Worm (Caenorhabditis elegans) whole organism, young adult: ENCODE data around the gene F36A4.4.

Experiments used
- dpff-1 ChIP-seq: sonication (generic microtip); optimal IDR thresholded peaks from 2 replicates; lab custom pipeline; 2017; ENCODE audit warnings: mild to moderate bottlenecking, missing genetic modification characterization, missing compliant biosample characterization
- him-1 ChIP-seq: sonication (generic microtip); optimal IDR thresholded peaks from 2 replicates; lab custom pipeline; 2016; ENCODE audit warnings: missing genotype, missing genetic modification reagents, missing genetic modification characterization, missing compliant biosample characterization
- hsf-1 ChIP-seq: fragments of 200-800 bp; sonication (Bioruptor generic); IDR thresholded peaks from 2 replicates; pipeline ENCODE4 v1.3.6; 2022; ENCODE audit warnings: missing genetic modification reagents, missing genetic modification characterization, missing compliant biosample characterization
- lin-35 ChIP-seq, 3 experiments: fragments of 150-350 bp in 2 of 3; sonication (generic microtip) in 1 of 3; optimal IDR thresholded peaks; 2 replicates each; lab custom pipeline; 2014 to 2018; ENCODE audit warnings: missing biosample characterization in 3 of 3, missing genetic modification characterization in 3 of 3, missing genetic modification reagents in 3 of 3
- mes-4 ChIP-seq: sonication (generic microtip); optimal IDR thresholded peaks from 2 replicates; lab custom pipeline; 2016; ENCODE audit warnings: missing genotype, missing genetic modification characterization, missing compliant biosample characterization
- nhr-179 ChIP-seq: sonication (generic microtip); optimal IDR thresholded peaks from 2 replicates; lab custom pipeline; 2016; ENCODE audit warnings: mild to moderate bottlenecking, missing genetic modification characterization, missing compliant biosample characterization
- rcor-1 ChIP-seq: fragments of 200-800 bp; sonication (Bioruptor generic); IDR thresholded peaks from 2 replicates; pipeline ENCODE4 v1.3.6; 2022; ENCODE audit warnings: missing genetic modification reagents, missing genetic modification characterization, missing compliant biosample characterization
- ztf-22 ChIP-seq: fragments of 200-800 bp; sonication (Bioruptor generic); optimal IDR thresholded peaks from 2 replicates; lab custom pipeline; 2018; ENCODE audit warnings: mild to moderate bottlenecking, missing genetic modification characterization, moderate library complexity, missing compliant biosample characterization

- TF ChIP-seq dpff-1 (tag; lab: Kevin White, UChicago) (no peak), hsf-1 (GFP tag; lab: Robert Waterston, UW) (no peak), ztf-22 (GFP tag; lab: Kevin White, UChicago) (no peak), him-1 (tag; lab: Kevin White, UChicago) (no peak), lin-35 (GFP tag; optimal IDR thresholded peaks at IDR 0.05; lab: Kevin White, UChicago) (no peak), rcor-1 (GFP tag; lab: Robert Waterston, UW) (no peak), nhr-179 (tag; lab: Kevin White, UChicago) (no peak), mes-4 (tag; lab: Kevin White, UChicago) (no peak)
Observed at ce11 chrIV:4265951-4266350, 1.5 kb upstream of the F36A4.4 start.
